Worm (Caenorhabditis elegans): ENCODE results near the gene Y39B6A.37.

Gene Y39B6A.37

ce11 chrV:18990238-18990901 is at the start of gene Y39B6A.37, which contains the start of gene reps-1:
Gene Y39B6A.37 (plus strand): TSS chrV:18990851.
Gene reps-1 (minus strand): TSS chrV:18990500.
- TF ChIP-seq spr-1 (tag; optimal IDR thresholded peaks at IDR 0.05) (peak; percentile 12), tra-1 (GFP tag; IDR thresholded peaks at IDR 0.05) (0 out of 2 replicates have a peak, but pooled peaks have one; percentile 47), nhr-6 (tag; optimal IDR thresholded peaks at IDR 0.05) (peak; percentile 3), nhr-77 (tag; optimal IDR thresholded peaks at IDR 0.05) (peak; percentile 44), madf-9 (GFP tag; conservative IDR thresholded peaks at IDR 0.05) (no peak), spr-3 (GFP tag; optimal IDR thresholded peaks at IDR 0.05) (peak; percentile 13), lin-29 (GFP tag; IDR thresholded peaks at IDR 0.05) (0 out of 2 replicates have a peak, but pooled peaks have one; percentile 36), mes-2 (tag; optimal IDR thresholded peaks at IDR 0.05; ENCODE audit: poor library complexity, severe bottlenecking) (peak; percentile 84), attf-4 (tag; optimal IDR thresholded peaks at IDR 0.05) (no peak), ZK546.5 (tag; optimal IDR thresholded peaks at IDR 0.05) (no peak), aha-1 (tag) (peak; percentile 68), T26A8.4 (GFP tag; IDR thresholded peaks at IDR 0.05) (peak; percentile 75), F37D6.2 (tag; optimal IDR thresholded peaks at IDR 0.05) (peak; percentile 36), ceh-32 (tag; optimal IDR thresholded peaks at IDR 0.05; ENCODE audit: poor library complexity) (no peak), php-3 (GFP tag; IDR thresholded peaks at IDR 0.05) (no peak), daf-16 (GFP tag; optimal IDR thresholded peaks at IDR 0.05) (peak in 1 of 2 experiments; percentile 7), daf-16 (tag; optimal IDR thresholded peaks at IDR 0.05) (peak; percentile 36), lin-38 (GFP tag; IDR thresholded peaks at IDR 0.05) (peak; percentile 84), arid-1 (GFP tag; conservative IDR thresholded peaks at IDR 0.05) (0 out of 2 replicates have a peak, but pooled peaks have one; percentile 16), nhr-10 (tag; optimal IDR thresholded peaks at IDR 0.05) (no peak), F49E8.2 (tag; optimal IDR thresholded peaks at IDR 0.05; ENCODE audit: borderline replicate concordance) (peak; percentile 49), hif-1 (tag; optimal IDR thresholded peaks at IDR 0.05) (peak in 1 of 2 experiments; percentile 27), nhr-11 (tag; optimal IDR thresholded peaks at IDR 0.05) (peak; percentile 43), F10B5.3 (tag; optimal IDR thresholded peaks at IDR 0.05) (peak; percentile 2), egl-27 (tag; optimal IDR thresholded peaks at IDR 0.05) (no peak), ces-1 (GFP tag; optimal IDR thresholded peaks at IDR 0.05) (no peak), ceh-28 (tag; optimal IDR thresholded peaks at IDR 0.05) (no peak), Y48G9A.11 (GFP tag; IDR thresholded peaks at IDR 0.05) (peak; percentile 57; the same call in 1 of the 2 replicates), lsy-2 (tag; optimal IDR thresholded peaks at IDR 0.05) (peak in 1 of 2 experiments; percentile 71), mxl-3 (GFP tag; optimal IDR thresholded peaks at IDR 0.05) (no peak), rbr-2 (tag; optimal IDR thresholded peaks at IDR 0.05) (peak; percentile 67), mep-1 (tag; optimal IDR thresholded peaks at IDR 0.05) (peak; percentile 77), hmg-1.1 (GFP tag; IDR thresholded peaks at IDR 0.05) (peak; percentile 46; the same call in 1 of the 2 replicates), R02D3.7 (tag; optimal IDR thresholded peaks at IDR 0.05) (no peak), hlh-11 (tag; optimal IDR thresholded peaks at IDR 0.05) (peak; percentile 53), dve-1 (tag; optimal IDR thresholded peaks at IDR 0.05; ENCODE audit: insufficient read depth) (peak; percentile 72), zip-11 (GFP tag; IDR thresholded peaks at IDR 0.05) (no peak), Y5F2A.4 (GFP tag; optimal IDR thresholded peaks at IDR 0.05) (no peak), D1046.2 (GFP tag; IDR thresholded peaks at IDR 0.05) (0 out of 2 replicates have a peak, but pooled peaks have one; percentile 9), snpc-1.2 (GFP tag; IDR thresholded peaks at IDR 0.05) (no peak), nhr-102 (tag; optimal IDR thresholded peaks at IDR 0.05) (peak; percentile 64), lin-13 (GFP tag; optimal IDR thresholded peaks at IDR 0.05) (peak; percentile 72), nhr-48 (tag; optimal IDR thresholded peaks at IDR 0.05) (no peak), duxl-1 (tag; optimal IDR thresholded peaks at IDR 0.05; ENCODE audit: poor library complexity) (peak; percentile 80), dmd-9 (GFP tag; IDR thresholded peaks at IDR 0.05) (peak; percentile 81), Y105C5A.15 (GFP tag; IDR thresholded peaks at IDR 0.05) (no peak), dmd-6 (GFP tag; IDR thresholded peaks at IDR 0.05) (peak; percentile 60), dpl-1 (GFP tag; optimal IDR thresholded peaks at IDR 0.05) (peak; percentile 75), unc-62 (GFP tag; optimal IDR thresholded peaks at IDR 0.05 in 1 of 2) (no peak), unc-62 (tag; optimal IDR thresholded peaks at IDR 0.05) (no peak)

Data from whole organism, L4 larva.